Fruit fly (Drosophila melanogaster) whole organism, embryonic: ENCODE measurements around the gene Clbn.

Experiments used
- Antp ChIP-seq: fragments of 200-800 bp; sonication (Bioruptor generic); optimal IDR thresholded peaks from 3 replicates; lab custom pipeline; 2016; ENCODE audit warnings: missing biosample characterization, missing genetic modification characterization
- CG1024 ChIP-seq: fragments of 200-800 bp; sonication (Bioruptor generic); IDR thresholded peaks from 2 replicates; pipeline ENCODE4 v1.3.6; 2022; ENCODE audit warnings: missing biosample characterization, missing genetic modification characterization
- CG10321 ChIP-seq: fragments of 200-800 bp; sonication (Bioruptor generic); IDR thresholded peaks from 2 replicates; pipeline ENCODE4 v1.3.6; 2022; ENCODE audit warnings: missing biosample characterization, missing genetic modification characterization
- CG12104 ChIP-seq: fragments of 200-800 bp; sonication (Bioruptor generic); optimal IDR thresholded peaks from 3 replicates; lab custom pipeline; 2016; ENCODE audit warnings: missing biosample characterization, missing genetic modification characterization
- CG12299 ChIP-seq: fragments of 200-800 bp; sonication (Bioruptor generic); optimal IDR thresholded peaks from 2 replicates; lab custom pipeline; 2018; ENCODE audit warnings: missing biosample characterization, mild to moderate bottlenecking, missing genetic modification characterization
- CG14667 ChIP-seq: fragments of 200-800 bp; sonication (Bioruptor generic); IDR thresholded peaks from 2 replicates; pipeline ENCODE4 v1.3.6; 2022; ENCODE audit warnings: missing biosample characterization, missing genetic modification characterization
- CG15073 ChIP-seq: fragments of 200-800 bp; sonication (Bioruptor generic); optimal IDR thresholded peaks from 2 replicates; lab custom pipeline; 2016; ENCODE audit warnings: missing biosample characterization, missing genetic modification characterization
- CG16863 ChIP-seq: fragments of 200-800 bp; sonication (Bioruptor generic); optimal IDR thresholded peaks from 3 replicates; lab custom pipeline; 2016; ENCODE audit warnings: missing biosample characterization, missing genetic modification characterization
- CG17328 ChIP-seq: fragments of 200-800 bp; sonication (Bioruptor generic); IDR thresholded peaks from 2 replicates; pipeline ENCODE4 v1.3.6; 2022; ENCODE audit warnings: missing biosample characterization, missing genetic modification characterization
- CG18619 ChIP-seq: fragments of 200-800 bp; sonication (Bioruptor generic); optimal IDR thresholded peaks from 3 replicates; lab custom pipeline; 2017; ENCODE audit warnings: missing biosample characterization, mild to moderate bottlenecking, missing genetic modification characterization
- CG2199 ChIP-seq: fragments of 200-800 bp; sonication (Bioruptor generic); IDR thresholded peaks from 3 replicates; pipeline ENCODE4 v1.3.6; 2022; ENCODE audit warnings: missing biosample characterization, missing genetic modification characterization
- CG2202 ChIP-seq: fragments of 200-800 bp; sonication (Bioruptor generic); optimal IDR thresholded peaks from 2 replicates; lab custom pipeline; 2018; ENCODE audit warnings: missing biosample characterization, mild to moderate bottlenecking, missing genetic modification characterization
- CG2889 ChIP-seq: fragments of 200-800 bp; sonication (Bioruptor generic); IDR thresholded peaks from 3 replicates; pipeline ENCODE4 v1.3.6; 2022; ENCODE audit warnings: missing biosample characterization, missing genetic modification characterization
- CG3163 ChIP-seq: fragments of 200-800 bp; sonication (Bioruptor generic); optimal IDR thresholded peaks from 3 replicates; lab custom pipeline; 2016; ENCODE audit warnings: missing biosample characterization, missing genetic modification characterization
- CG4854 ChIP-seq: fragments of 200-800 bp; sonication (Bioruptor generic); optimal IDR thresholded peaks from 2 replicates; lab custom pipeline; 2016; ENCODE audit warnings: missing biosample characterization, missing genetic modification characterization, inconsistent platforms
- CG5180 ChIP-seq: fragments of 200-800 bp; sonication (Bioruptor generic); optimal IDR thresholded peaks from 3 replicates; lab custom pipeline; 2017; ENCODE audit warnings: missing biosample characterization, missing genetic modification characterization, mild to moderate bottlenecking, moderate library complexity, missing genetic modification reagents
- CG5953 ChIP-seq: fragments of 200-800 bp; sonication (Bioruptor generic); IDR thresholded peaks from 2 replicates; pipeline ENCODE4 v1.3.6; 2022; ENCODE audit warnings: missing biosample characterization, missing genetic modification characterization
- CG8388 ChIP-seq: fragments of 200-800 bp; sonication (Bioruptor generic); optimal IDR thresholded peaks from 2 replicates; lab custom pipeline; 2019; ENCODE audit warnings: missing biosample characterization, mild to moderate bottlenecking, missing genetic modification characterization, moderate library complexity
- CG9215 ChIP-seq: fragments of 200-800 bp; sonication (Bioruptor generic); IDR thresholded peaks from 2 replicates; pipeline ENCODE4 v1.3.6; 2022; ENCODE audit warnings: missing biosample characterization, missing genetic modification characterization
- CG9437 ChIP-seq: fragments of 200-800 bp; sonication (Bioruptor generic); optimal IDR thresholded peaks from 2 replicates; lab custom pipeline; 2018; ENCODE audit warnings: missing biosample characterization, mild to moderate bottlenecking, missing genetic modification characterization
- CTCF ChIP-seq: fragments of 200-800 bp; sonication (Bioruptor generic); optimal IDR thresholded peaks from 2 replicates; lab custom pipeline; 2017; ENCODE audit warnings: missing biosample characterization, mild to moderate bottlenecking, missing genetic modification characterization, moderate library complexity
- Doc3 ChIP-seq: fragments of 200-800 bp; sonication (Bioruptor generic); IDR thresholded peaks from 3 replicates; pipeline ENCODE4 v1.3.6; 2022; ENCODE audit warnings: missing biosample characterization, missing genetic modification characterization; ENCODE audit not compliant: partially characterized antibody
- Fer3 ChIP-seq: fragments of 200-800 bp; sonication (Bioruptor generic); optimal IDR thresholded peaks from 2 replicates; lab custom pipeline; 2018; ENCODE audit warnings: missing biosample characterization, mild to moderate bottlenecking, missing genetic modification characterization, moderate library complexity
- Lim3 ChIP-seq: fragments of 200-800 bp; sonication (Bioruptor generic); IDR thresholded peaks from 2 replicates; pipeline ENCODE4 v1.3.6; 2022; ENCODE audit warnings: missing biosample characterization, missing genetic modification characterization
- Mes4 ChIP-seq: fragments of 200-800 bp; sonication (Bioruptor generic); optimal IDR thresholded peaks from 2 replicates; lab custom pipeline; 2016; ENCODE audit warnings: missing biosample characterization, missing genetic modification characterization
- NC2β ChIP-seq: fragments of 200-800 bp; sonication (Bioruptor generic); optimal IDR thresholded peaks from 2 replicates; lab custom pipeline; 2016; ENCODE audit warnings: missing biosample characterization, missing genetic modification characterization
- Neu2 ChIP-seq: fragments of 200-800 bp; sonication (Bioruptor generic); optimal IDR thresholded peaks from 3 replicates; lab custom pipeline; 2016; ENCODE audit warnings: missing biosample characterization, missing genetic modification characterization, borderline replicate concordance
- Nf-YA ChIP-seq: fragments of 200-800 bp; sonication (Bioruptor generic); IDR thresholded peaks from 2 replicates; pipeline ENCODE4 v1.3.6; 2022; ENCODE audit warnings: missing biosample characterization, missing genetic modification characterization
- Nf-YC ChIP-seq: fragments of 200-800 bp; optimal IDR thresholded peaks from 3 replicates; lab custom pipeline; 2019; ENCODE audit warnings: missing biosample characterization, mild to moderate bottlenecking, missing genetic modification characterization, moderate library complexity
- PHDP ChIP-seq: fragments of 200-800 bp; sonication (Bioruptor generic); optimal IDR thresholded peaks from 3 replicates; lab custom pipeline; 2018; ENCODE audit warnings: missing biosample characterization, mild to moderate bottlenecking, missing genetic modification characterization, moderate library complexity
- Ptx1 ChIP-seq: fragments of 200-800 bp; sonication (Bioruptor generic); IDR thresholded peaks from 2 replicates; pipeline ENCODE4 v1.3.6; 2022; ENCODE audit warnings: missing biosample characterization, missing genetic modification characterization
- Rx ChIP-seq: fragments of 200-800 bp; sonication (Bioruptor generic); IDR thresholded peaks from 2 replicates; pipeline ENCODE4 v1.3.6; 2022; ENCODE audit warnings: missing biosample characterization, missing genetic modification characterization
- Side ChIP-seq: fragments of 200-800 bp; sonication (Bioruptor generic); optimal IDR thresholded peaks from 2 replicates; lab custom pipeline; 2016; ENCODE audit warnings: missing biosample characterization, missing genetic modification characterization
- Sox102F ChIP-seq: fragments of 200-800 bp; sonication (Bioruptor generic); optimal IDR thresholded peaks from 2 replicates; lab custom pipeline; 2018; ENCODE audit warnings: missing biosample characterization, mild to moderate bottlenecking, missing genetic modification characterization, moderate library complexity
- Xbp1 ChIP-seq: fragments of 200-800 bp; sonication (Bioruptor generic); optimal IDR thresholded peaks from 3 replicates; lab custom pipeline; 2016; ENCODE audit warnings: missing biosample characterization, mild to moderate bottlenecking, missing genetic modification characterization
- da ChIP-seq: fragments of 200-800 bp; sonication (Bioruptor generic); optimal IDR thresholded peaks from 2 replicates; lab custom pipeline; 2016; ENCODE audit warnings: missing biosample characterization, missing genetic modification characterization
- dati ChIP-seq: fragments of 200-800 bp; sonication (Bioruptor generic); IDR thresholded peaks from 2 replicates; pipeline ENCODE4 v1.3.6; 2022; ENCODE audit warnings: missing biosample characterization, missing genetic modification characterization
- gce ChIP-seq: fragments of 200-800 bp; sonication (Bioruptor generic); IDR thresholded peaks from 3 replicates; pipeline ENCODE4 v1.3.6; 2022; ENCODE audit warnings: missing biosample characterization, missing genetic modification characterization
- insv ChIP-seq, 2 experiments: fragments of 200-800 bp; sonication (Bioruptor generic); optimal IDR thresholded peaks; 3 replicates each; lab custom pipeline; 2016 to 2018; ENCODE audit warnings: missing biosample characterization in 2 of 2, missing genetic modification characterization in 2 of 2
- nau ChIP-seq: fragments of 200-800 bp; sonication (Bioruptor generic); optimal IDR thresholded peaks from 3 replicates; lab custom pipeline; 2017; ENCODE audit warnings: missing biosample characterization, mild to moderate bottlenecking, missing genetic modification characterization, missing genetic modification reagents
- onecut ChIP-seq: fragments of 200-800 bp; sonication (Bioruptor generic); IDR thresholded peaks from 2 replicates; pipeline ENCODE4 v1.3.6; 2022; ENCODE audit warnings: missing biosample characterization, missing genetic modification characterization
- peb ChIP-seq: fragments of 200-800 bp; sonication (Bioruptor generic); IDR thresholded peaks from 2 replicates; pipeline ENCODE4 v1.3.6; 2022; ENCODE audit warnings: missing biosample characterization, missing genetic modification characterization
- ro ChIP-seq: fragments of 200-800 bp; sonication (Bioruptor generic); IDR thresholded peaks from 2 replicates; pipeline ENCODE4 v1.3.6; 2022; ENCODE audit warnings: missing biosample characterization, missing genetic modification characterization
- row ChIP-seq: fragments of 200-800 bp; sonication (Bioruptor generic); IDR thresholded peaks from 3 replicates; pipeline ENCODE4 v1.3.6; 2022; ENCODE audit warnings: missing biosample characterization, missing genetic modification characterization
- sc ChIP-seq, 3 experiments: fragments of >200 bp in 2 of 3; fragments of 200-800 bp in 1 of 3; sonication (Bioruptor generic) in 1 of 3; optimal IDR thresholded peaks; 2 replicates in 2 of 3; 3 replicates in 1 of 3; lab custom pipeline; 2017; ENCODE audit warnings: mild to moderate bottlenecking in 1 of 3, missing biosample characterization in 1 of 3, missing genetic modification characterization in 1 of 3, missing genetic modification reagents in 1 of 3
- schlank ChIP-seq: fragments of 200-800 bp; sonication (Bioruptor generic); optimal IDR thresholded peaks from 2 replicates; lab custom pipeline; 2018; ENCODE audit warnings: missing biosample characterization, mild to moderate bottlenecking, missing genetic modification characterization
- scrt ChIP-seq: fragments of 200-800 bp; sonication (Bioruptor generic); optimal IDR thresholded peaks from 2 replicates; lab custom pipeline; 2018; ENCODE audit warnings: missing biosample characterization, mild to moderate bottlenecking, missing genetic modification characterization, moderate library complexity
- sd ChIP-seq: fragments of 200-800 bp; sonication (Bioruptor generic); optimal IDR thresholded peaks from 3 replicates; lab custom pipeline; 2018; ENCODE audit warnings: missing biosample characterization, mild to moderate bottlenecking, missing genetic modification characterization, moderate library complexity
- sqz ChIP-seq: fragments of 200-800 bp; sonication (Bioruptor generic); optimal IDR thresholded peaks from 3 replicates; lab custom pipeline; 2018; ENCODE audit warnings: missing biosample characterization, mild to moderate bottlenecking, missing genetic modification characterization
- trh ChIP-seq: fragments of 200-800 bp; sonication (Bioruptor generic); optimal IDR thresholded peaks from 2 replicates; lab custom pipeline; 2016; ENCODE audit warnings: missing biosample characterization, missing genetic modification characterization
- zen ChIP-seq: fragments of 200-800 bp; sonication (Bioruptor generic); optimal IDR thresholded peaks from 3 replicates; lab custom pipeline; 2018; ENCODE audit warnings: missing biosample characterization, mild to moderate bottlenecking, missing genetic modification characterization, moderate library complexity

Gene Clbn

DNA sequence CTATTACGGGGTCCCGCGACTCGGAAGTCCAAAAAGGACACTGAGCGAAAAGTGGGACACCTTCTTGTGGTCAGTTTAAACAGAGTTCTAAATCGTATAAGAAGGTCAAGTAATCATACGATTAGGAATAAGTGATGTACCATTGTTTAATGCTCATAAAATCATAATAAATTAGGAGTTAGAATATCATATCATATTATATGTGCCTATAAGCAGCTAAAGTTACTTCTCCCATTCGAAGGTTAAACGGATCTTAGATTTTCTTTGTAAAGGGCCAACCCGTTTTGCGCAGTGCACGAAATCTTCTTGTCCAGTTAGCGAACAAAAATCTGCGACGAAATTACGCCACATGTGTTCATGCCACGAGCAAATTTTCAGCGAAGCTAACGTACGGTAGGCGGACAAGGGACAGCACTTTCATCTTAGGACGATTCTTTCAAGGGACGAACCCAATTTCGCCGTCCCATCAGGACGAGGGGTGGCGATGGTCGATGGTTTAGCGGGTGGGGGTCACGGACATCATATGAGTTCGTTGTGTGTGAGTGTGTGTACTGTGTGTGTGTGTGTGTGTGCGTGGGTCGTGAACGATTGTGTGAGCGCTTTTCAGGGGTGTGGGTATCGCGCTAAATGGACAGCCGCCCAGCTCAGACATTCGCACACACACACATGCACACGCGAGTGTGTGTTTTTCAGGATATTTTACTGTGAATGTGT is 41.1 kb downstream of the Clbn start (continued):
- TF ChIP-seq Nf-YC (tag; lab: Kevin White, UChicago) (no peak), Sox102F (GFP tag; lab: Kevin White, UChicago) (peak; percentile 41), CG12299 (no peak), CG16863 (peak; percentile 11), CG2202 (tag; lab: Kevin White, UChicago) (no peak), CG8388 (GFP tag; lab: Kevin White, UChicago) (peak; percentile 36), CG12104 (GFP tag; lab: Kevin White, UChicago) (no peak), Neu2 (GFP tag; lab: Kevin White, UChicago) (no peak), CG9215 (peak; percentile 50), Lim3 (no peak), insv (GFP tag; optimal IDR thresholded peaks at IDR 0.05; lab: Kevin White, UChicago) (no peak), Mes4 (GFP tag; lab: Kevin White, UChicago) (no peak), CG18619 (GFP tag; lab: Kevin White, UChicago) (peak; percentile 39), CTCF (GFP tag; lab: Kevin White, UChicago) (no peak), CG2199 (no peak), zen (no peak), CG2889 (no peak), sc (optimal IDR thresholded peaks at IDR 0.05; lab: Kevin White, UChicago) (no peak), sc (GFP tag; optimal IDR thresholded peaks at IDR 0.05; lab: Kevin White, UChicago) (no peak), scrt (no peak), CG10321 (GFP tag; lab: Robert Waterston, UW) (no peak), schlank (tag; lab: Kevin White, UChicago) (peak; percentile 16), CG9437 (GFP tag; lab: Kevin White, UChicago) (peak; percentile 4), CG4854 (GFP tag; lab: Kevin White, UChicago) (no peak), Fer3 (tag; lab: Kevin White, UChicago) (peak; percentile 29), sd (tag; lab: Kevin White, UChicago) (no peak), peb (no peak), CG14667 (GFP tag; lab: Robert Waterston, UW) (0 out of 2 replicates have a peak, but pooled peaks have one; percentile 5), sqz (GFP tag; lab: Kevin White, UChicago) (no peak), trh (GFP tag; lab: Kevin White, UChicago) (no peak), Xbp1 (GFP tag; lab: Kevin White, UChicago) (peak; percentile 42), NC2β (GFP tag; lab: Kevin White, UChicago) (no peak), CG15073 (GFP tag; lab: Kevin White, UChicago) (no peak), Antp (GFP tag; lab: Kevin White, UChicago) (no peak), PHDP (tag; lab: Kevin White, UChicago) (peak; percentile 26), nau (GFP tag; lab: Kevin White, UChicago) (peak; percentile 22), row (GFP tag; lab: Robert Waterston, UW) (peak; percentile 67), gce (GFP tag; lab: Robert Waterston, UW) (no peak), Nf-YA (GFP tag; lab: Robert Waterston, UW) (no peak), Rx (GFP tag; lab: Robert Waterston, UW) (no peak), onecut (GFP tag; lab: Robert Waterston, UW) (0 out of 2 replicates have a peak, but pooled peaks have one; percentile 20), CG17328 (GFP tag; lab: Robert Waterston, UW) (no peak), ro (GFP tag; lab: Robert Waterston, UW) (no peak), Ptx1 (GFP tag; lab: Robert Waterston, UW) (peak; percentile 65), CG5953 (GFP tag; lab: Robert Waterston, UW) (no peak), dati (GFP tag; lab: Robert Waterston, UW) (no peak), CG1024 (GFP tag; lab: Robert Waterston, UW) (no peak), Doc3 (no peak), CG3163 (GFP tag; lab: Kevin White, UChicago) (no peak), Side (no peak), da (GFP tag; lab: Kevin White, UChicago) (no peak), CG5180 (GFP tag; lab: Kevin White, UChicago) (peak; percentile 6)
